In genomic region chrIV:7710824-7711223, ce11 we compare ENCODE assay signal across 6 worm cellular contexts.
A peak's percentile ranks its signal among the peaks of the same experiment; 100 is the strongest.
TF ChIP-seq lines count a peak whose summit lies in the region.

nhr-8 (plus strand) TSS chrIV:7710983.

TF ChIP-seq in whole organism, L1 larva, 84 proteins besides CTCF, POLR2A, EP300 and RAD21 (continues in another document):
- TF ChIP-seq unc-98 (GFP tag; IDR thresholded peaks at IDR 0.05; lab: Robert Waterston, UW) (no peak), F16B12.6 (tag; optimal IDR thresholded peaks at IDR 0.05; lab: Kevin White, UChicago) (no peak), skn-1 (tag; optimal IDR thresholded peaks at IDR 0.05; lab: Kevin White, UChicago) (no peak), lir-3 (tag; optimal IDR thresholded peaks at IDR 0.05; lab: Kevin White, UChicago; ENCODE audit: poor library complexity) (no peak), blmp-1 (tag; optimal IDR thresholded peaks at IDR 0.05; lab: Kevin White, UChicago) (no peak), nhr-12 (tag; optimal IDR thresholded peaks at IDR 0.05; lab: Kevin White, UChicago) (no peak), ets-5 (GFP tag; IDR thresholded peaks at IDR 0.05; lab: Robert Waterston, UW) (no peak), ceh-82 (tag; optimal IDR thresholded peaks at IDR 0.05; lab: Kevin White, UChicago) (no peak), rnt-1 (tag; optimal IDR thresholded peaks at IDR 0.05; lab: Kevin White, UChicago) (no peak), tlp-1 (tag; optimal IDR thresholded peaks at IDR 0.05; lab: Kevin White, UChicago) (peak; percentile 21), nhr-77 (tag; optimal IDR thresholded peaks at IDR 0.05; lab: Kevin White, UChicago) (no peak), lsy-2 (tag; optimal IDR thresholded peaks at IDR 0.05; lab: Kevin White, UChicago) (no peak), nhr-84 (tag; optimal IDR thresholded peaks at IDR 0.05; lab: Kevin White, UChicago) (no peak), hlh-17 (GFP tag; optimal IDR thresholded peaks at IDR 0.05; lab: Kevin White, UChicago; ENCODE audit: borderline replicate concordance) (no peak), efl-3 (GFP tag; optimal IDR thresholded peaks at IDR 0.05; lab: Kevin White, UChicago) (no peak), alr-1 (tag; optimal IDR thresholded peaks at IDR 0.05; lab: Kevin White, UChicago; ENCODE audit: borderline replicate concordance) (no peak)

TF ChIP-seq in whole organism, L2 larva, 48 proteins besides CTCF, POLR2A, EP300 and RAD21:
- TF ChIP-seq crh-2 (tag; optimal IDR thresholded peaks at IDR 0.05; lab: Kevin White, UChicago), result peak; percentile 49
- TF ChIP-seq sma-9 (GFP tag; optimal IDR thresholded peaks at IDR 0.05; lab: Kevin White, UChicago), result peak; percentile 62
- no peak for TF ChIP-seq sma-9 (tag; optimal IDR thresholded peaks at IDR 0.05; lab: Kevin White, UChicago)
- no peak for TF ChIP-seq zag-1 (tag; optimal IDR thresholded peaks at IDR 0.05; lab: Kevin White, UChicago)
- peak; percentile 99 for TF ChIP-seq fos-1 (tag; optimal IDR thresholded peaks at IDR 0.05; lab: Kevin White, UChicago)
- TF ChIP-seq nhr-129 (tag; optimal IDR thresholded peaks at IDR 0.05; lab: Kevin White, UChicago), result peak; percentile 12

TF ChIP-seq in whole organism, L3 larva, 47 proteins besides CTCF, POLR2A, EP300 and RAD21 (continues in another document):
- TF ChIP-seq daf-12 (tag; optimal IDR thresholded peaks at IDR 0.05; lab: Kevin White, UChicago) (no peak), elt-1 (tag; optimal IDR thresholded peaks at IDR 0.05; lab: Kevin White, UChicago) (no peak), nhr-11 (tag; optimal IDR thresholded peaks at IDR 0.05; lab: Kevin White, UChicago) (no peak), eor-1 (tag; optimal IDR thresholded peaks at IDR 0.05; lab: Kevin White, UChicago) (no peak), nhr-237 (tag; optimal IDR thresholded peaks at IDR 0.05; lab: Kevin White, UChicago) (no peak), snpc-4 (tag; optimal IDR thresholded peaks at IDR 0.05; lab: Kevin White, UChicago) (no peak), ztf-11 (tag; optimal IDR thresholded peaks at IDR 0.05; lab: Kevin White, UChicago) (no peak), egl-27 (tag; optimal IDR thresholded peaks at IDR 0.05; lab: Kevin White, UChicago) (no peak), zag-1 (tag; optimal IDR thresholded peaks at IDR 0.05; lab: Kevin White, UChicago) (no peak), aly-2 (tag; optimal IDR thresholded peaks at IDR 0.05; lab: Kevin White, UChicago) (no peak), elt-2 (tag; optimal IDR thresholded peaks at IDR 0.05; lab: Kevin White, UChicago) (peak; percentile 99), ceh-16 (tag; optimal IDR thresholded peaks at IDR 0.05; lab: Kevin White, UChicago) (no peak), ZK546.5 (tag; optimal IDR thresholded peaks at IDR 0.05; lab: Kevin White, UChicago) (no peak), unc-62 (GFP tag; optimal IDR thresholded peaks at IDR 0.05; lab: Kevin White, UChicago) (no peak), sea-2 (GFP tag; optimal IDR thresholded peaks at IDR 0.05; lab: Kevin White, UChicago) (no peak), ceh-28 (tag; optimal IDR thresholded peaks at IDR 0.05; lab: Kevin White, UChicago) (peak; percentile 51), jun-1 (tag; optimal IDR thresholded peaks at IDR 0.05; lab: Kevin White, UChicago) (peak; percentile 75), fkh-10 (GFP tag; optimal IDR thresholded peaks at IDR 0.05; lab: Kevin White, UChicago) (no peak), pqm-1 (tag; optimal IDR thresholded peaks at IDR 0.05; lab: Kevin White, UChicago) (peak; percentile 98)

TF ChIP-seq in whole organism, L4 larva, 104 proteins besides CTCF, POLR2A, EP300 and RAD21 (continues in another document):
- TF ChIP-seq hlh-30 (tag; optimal IDR thresholded peaks at IDR 0.05; lab: Kevin White, UChicago; ENCODE audit: insufficient read depth) (peak; percentile 23), nhr-102 (tag; optimal IDR thresholded peaks at IDR 0.05; lab: Kevin White, UChicago) (peak; percentile 40), nhr-28 (tag; optimal IDR thresholded peaks at IDR 0.05; lab: Kevin White, UChicago) (peak; percentile 93), lsy-2 (tag; optimal IDR thresholded peaks at IDR 0.05; lab: Kevin White, UChicago) (peak in 1 of 2 experiments; percentile 29), T20F7.1 (GFP tag; optimal IDR thresholded peaks at IDR 0.05; lab: Kevin White, UChicago) (peak; percentile 51), lin-38 (GFP tag; IDR thresholded peaks at IDR 0.05; lab: Robert Waterston, UW) (peak; percentile 50), mep-1 (tag; optimal IDR thresholded peaks at IDR 0.05; lab: Kevin White, UChicago) (peak; percentile 54), mxl-3 (GFP tag; optimal IDR thresholded peaks at IDR 0.05; lab: Kevin White, UChicago) (peak; percentile 26), rbr-2 (tag; optimal IDR thresholded peaks at IDR 0.05; lab: Kevin White, UChicago) (no peak), ztf-7 (tag; optimal IDR thresholded peaks at IDR 0.05; lab: Kevin White, UChicago) (peak; percentile 2), php-3 (GFP tag; IDR thresholded peaks at IDR 0.05; lab: Robert Waterston, UW) (peak; percentile 81), hlh-11 (tag; optimal IDR thresholded peaks at IDR 0.05; lab: Kevin White, UChicago) (peak; percentile 87), egl-27 (tag; optimal IDR thresholded peaks at IDR 0.05; lab: Kevin White, UChicago) (no peak), daf-16 (GFP tag; optimal IDR thresholded peaks at IDR 0.05; lab: Kevin White, UChicago) (no peak), daf-16 (tag; optimal IDR thresholded peaks at IDR 0.05; lab: Kevin White, UChicago) (peak; percentile 80), saeg-2 (GFP tag; IDR thresholded peaks at IDR 0.05; lab: Robert Waterston, UW) (0 out of 2 replicates have a peak, but pooled peaks have one; percentile 29), set-16 (GFP tag; IDR thresholded peaks at IDR 0.05; lab: Robert Waterston, UW) (no peak), nhr-77 (tag; optimal IDR thresholded peaks at IDR 0.05; lab: Kevin White, UChicago) (peak; percentile 63)

TF ChIP-seq in whole organism, late embryonic, 69 proteins besides CTCF, POLR2A, EP300 and RAD21:
- TF ChIP-seq elt-2 (tag; optimal IDR thresholded peaks at IDR 0.05; lab: Kevin White, UChicago) (peak; percentile 89), K09A11.1 (tag; optimal IDR thresholded peaks at IDR 0.05; lab: Kevin White, UChicago; ENCODE audit: insufficient read depth) (no peak), ceh-48 (tag; optimal IDR thresholded peaks at IDR 0.05; lab: Kevin White, UChicago) (no peak), tbx-2 (tag; optimal IDR thresholded peaks at IDR 0.05; lab: Kevin White, UChicago) (no peak), fax-1 (tag; optimal IDR thresholded peaks at IDR 0.05; lab: Kevin White, UChicago) (no peak)

TF ChIP-seq in whole organism, young adult, 124 proteins besides CTCF, POLR2A, EP300 and RAD21:
- TF ChIP-seq snpc-3.4 (tag; optimal IDR thresholded peaks at IDR 0.05; lab: Kevin White, UChicago) (no peak), dox-1 (GFP tag; IDR thresholded peaks at IDR 0.05; lab: Robert Waterston, UW) (peak; percentile 52; the same call in 1 of the 2 replicates), rec-8 (tag; optimal IDR thresholded peaks at IDR 0.05; lab: Kevin White, UChicago) (no peak), F57A8.1 (GFP tag; optimal IDR thresholded peaks at IDR 0.05; lab: Kevin White, UChicago) (no peak), atf-7 (tag; optimal IDR thresholded peaks at IDR 0.05; lab: Kevin White, UChicago) (peak; percentile 50), lir-1 (GFP tag; conservative IDR thresholded peaks at IDR 0.05; lab: Robert Waterston, UW) (no peak), lin-35 (GFP tag; optimal IDR thresholded peaks at IDR 0.05; lab: Kevin White, UChicago) (no peak), cebp-1 (GFP tag; IDR thresholded peaks at IDR 0.05; lab: Robert Waterston, UW) (peak; percentile 74; the same call in 1 of the 2 replicates), cebp-1 (tag; optimal IDR thresholded peaks at IDR 0.05; lab: Kevin White, UChicago) (peak; percentile 75), egl-18 (GFP tag; IDR thresholded peaks at IDR 0.05; lab: Robert Waterston, UW) (no peak), ztf-22 (GFP tag; optimal IDR thresholded peaks at IDR 0.05; lab: Kevin White, UChicago) (peak; percentile 12), Y53F4B.3 (GFP tag; IDR thresholded peaks at IDR 0.05; lab: Robert Waterston, UW) (no peak), lin-54 (GFP tag; optimal IDR thresholded peaks at IDR 0.05; lab: Kevin White, UChicago) (peak; percentile 2), hmg-20 (GFP tag; IDR thresholded peaks at IDR 0.05; lab: Robert Waterston, UW) (no peak), nhr-80 (tag; optimal IDR thresholded peaks at IDR 0.05; lab: Kevin White, UChicago) (peak; percentile 97), zim-3 (tag; optimal IDR thresholded peaks at IDR 0.05; lab: Kevin White, UChicago) (no peak), K12H6.12 (tag; optimal IDR thresholded peaks at IDR 0.05; lab: Kevin White, UChicago) (no peak), ceh-27 (GFP tag; optimal IDR thresholded peaks at IDR 0.05; lab: Kevin White, UChicago) (no peak), nfyb-1 (GFP tag; IDR thresholded peaks at IDR 0.05; lab: Robert Waterston, UW) (peak; percentile 70), attf-3 (GFP tag; conservative IDR thresholded peaks at IDR 0.05; lab: Robert Waterston, UW) (no peak), F39B2.1 (GFP tag; IDR thresholded peaks at IDR 0.05; lab: Robert Waterston, UW) (no peak), hrde-1 (tag; optimal IDR thresholded peaks at IDR 0.05; lab: Kevin White, UChicago; ENCODE audit: borderline replicate concordance) (no peak), lsl-1 (GFP tag; optimal IDR thresholded peaks at IDR 0.05; lab: Kevin White, UChicago) (no peak), nhr-27 (tag; optimal IDR thresholded peaks at IDR 0.05; lab: Kevin White, UChicago) (no peak), ceh-79 (tag; optimal IDR thresholded peaks at IDR 0.05; lab: Kevin White, UChicago) (no peak), B0019.2 (GFP tag; conservative IDR thresholded peaks at IDR 0.05; lab: Robert Waterston, UW) (no peak), let-607 (tag; optimal IDR thresholded peaks at IDR 0.05; lab: Kevin White, UChicago) (peak in 1 of 2 experiments; percentile 14), madf-10 (tag; optimal IDR thresholded peaks at IDR 0.05; lab: Kevin White, UChicago) (peak; percentile 20), ekl-4 (GFP tag; IDR thresholded peaks at IDR 0.05; lab: Robert Waterston, UW) (no peak), F37B4.10 (GFP tag; IDR thresholded peaks at IDR 0.05; lab: Robert Waterston, UW) (no peak), F33H1.4 (GFP tag; IDR thresholded peaks at IDR 0.05; lab: Robert Waterston, UW) (no peak), tbp1 (GFP tag; optimal IDR thresholded peaks at IDR 0.05; lab: Kevin White, UChicago) (peak; percentile 5), ets-4 (GFP tag; optimal IDR thresholded peaks at IDR 0.05; lab: Kevin White, UChicago) (peak; percentile 89), nfya-1 (tag; optimal IDR thresholded peaks at IDR 0.05; lab: Kevin White, UChicago; ENCODE audit: borderline replicate concordance, insufficient read depth) (no peak), tbx-9 (tag; optimal IDR thresholded peaks at IDR 0.05; lab: Kevin White, UChicago; ENCODE audit: borderline replicate concordance) (no peak)
